Worm (Caenorhabditis elegans) whole organism, L4/young adult: ENCODE results near the gene usp-46.

Experiments
- W03F9.2 ChIP-seq: fragments of 150-350 bp; optimal IDR thresholded peaks from 2 replicates; lab custom pipeline; 2014; ENCODE audit warnings: missing biosample characterization, missing genetic modification characterization
- dao-5 ChIP-seq: sonication (generic microtip); optimal IDR thresholded peaks from 2 replicates; lab custom pipeline; 2016; ENCODE audit warnings: missing genotype, missing genetic modification characterization, moderate library complexity, missing compliant biosample characterization
- him-1 ChIP-seq: sonication (generic microtip); optimal IDR thresholded peaks from 2 replicates; lab custom pipeline; 2016; ENCODE audit warnings: missing genotype, missing genetic modification reagents, missing genetic modification characterization, missing compliant biosample characterization

Gene usp-46

DNA sequence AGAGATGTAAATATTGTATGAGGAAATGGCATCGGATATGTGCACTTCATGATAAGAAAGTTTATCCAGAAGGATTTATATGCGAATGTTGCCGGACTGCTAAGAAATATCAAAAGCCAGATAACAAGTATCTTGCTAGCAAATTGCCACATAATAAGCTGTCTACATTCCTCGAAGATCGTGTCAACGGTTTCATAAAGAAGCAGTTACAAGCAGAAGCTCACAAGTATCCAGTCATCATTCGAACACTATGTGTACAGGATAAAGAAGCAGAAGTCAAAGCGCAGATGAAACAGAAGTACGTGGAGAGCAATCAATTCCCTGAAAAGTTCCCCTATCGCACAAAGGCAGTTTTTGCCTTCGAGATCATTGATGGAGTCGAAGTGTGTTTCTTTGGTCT is 5.8 kb upstream of the usp-46 start:
- TF ChIP-seq W03F9.2 (tag; lab: Kevin White, UChicago) (no peak), dao-5 (tag; lab: Kevin White, UChicago) (no peak), him-1 (tag; lab: Kevin White, UChicago) (no peak)

DNA sequence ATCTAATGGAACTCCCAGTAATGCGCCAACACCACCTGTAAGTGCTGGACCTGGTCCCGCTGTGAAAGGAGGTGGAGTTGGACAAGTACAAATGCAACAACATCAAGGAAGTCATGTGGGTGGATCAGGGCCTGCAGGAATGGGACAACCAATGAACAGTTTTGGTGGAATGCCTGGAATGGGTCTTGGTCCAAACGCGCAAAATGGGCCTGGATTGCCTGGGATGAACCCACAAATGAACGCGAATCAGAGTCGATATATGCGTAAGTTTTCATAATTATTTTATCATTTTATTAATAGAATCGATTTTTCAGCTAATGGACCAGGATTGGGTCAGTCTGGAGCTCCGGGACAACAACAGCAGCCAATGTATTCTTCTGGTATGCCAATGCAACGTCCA is 4.0 kb upstream of the usp-46 start:
- no peak for TF ChIP-seq dao-5 (tag; lab: Kevin White, UChicago)
- no peak for TF ChIP-seq him-1 (tag; lab: Kevin White, UChicago)
- no peak for TF ChIP-seq W03F9.2 (tag; lab: Kevin White, UChicago)

DNA sequence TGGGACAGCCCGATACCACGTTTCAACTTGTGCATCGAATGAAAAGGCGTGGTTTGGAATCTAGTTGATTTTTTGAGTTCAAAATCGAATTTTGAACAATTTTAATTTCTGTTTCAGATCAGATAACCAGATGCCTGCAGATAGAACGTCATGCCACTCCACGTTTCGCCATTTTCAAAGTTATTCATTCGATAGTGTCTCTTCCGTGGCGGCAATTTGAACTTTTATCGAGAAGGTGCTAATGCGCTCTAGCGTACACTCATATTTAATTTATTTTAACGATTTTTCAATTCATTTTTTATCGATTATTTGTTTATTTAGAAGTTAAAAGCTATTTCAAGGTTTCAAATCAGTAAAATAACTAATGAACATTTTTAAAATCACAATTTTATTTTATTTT is 507 bp upstream of the usp-46 start:
- TF ChIP-seq dao-5 (tag; lab: Kevin White, UChicago), result no peak
- TF ChIP-seq him-1 (tag; lab: Kevin White, UChicago), result no peak
- TF ChIP-seq W03F9.2 (tag; lab: Kevin White, UChicago), result no peak

DNA sequence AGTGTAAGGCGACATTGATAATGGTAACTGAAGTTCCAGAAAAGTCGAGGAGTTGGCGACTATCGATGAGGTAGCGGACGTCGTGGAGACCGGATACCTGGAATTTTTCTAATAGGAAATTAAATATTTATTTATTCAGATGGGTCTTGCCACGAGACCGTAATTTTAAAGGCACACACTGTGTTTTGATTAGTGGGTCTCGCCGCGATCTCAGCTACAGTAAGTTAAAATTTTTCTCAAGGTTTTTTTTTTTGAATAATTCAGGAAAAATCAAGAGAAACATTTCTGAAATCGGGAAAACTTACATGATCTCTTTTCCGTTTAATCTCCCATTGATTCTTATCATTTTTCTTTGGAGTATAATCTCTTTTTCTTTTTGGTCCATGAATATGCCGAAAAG is 2.7 kb downstream of the usp-46 start:
- TF ChIP-seq dao-5 (tag; lab: Kevin White, UChicago), result no peak
- no peak for TF ChIP-seq W03F9.2 (tag; lab: Kevin White, UChicago)
- TF ChIP-seq him-1 (tag; lab: Kevin White, UChicago), result no peak

DNA sequence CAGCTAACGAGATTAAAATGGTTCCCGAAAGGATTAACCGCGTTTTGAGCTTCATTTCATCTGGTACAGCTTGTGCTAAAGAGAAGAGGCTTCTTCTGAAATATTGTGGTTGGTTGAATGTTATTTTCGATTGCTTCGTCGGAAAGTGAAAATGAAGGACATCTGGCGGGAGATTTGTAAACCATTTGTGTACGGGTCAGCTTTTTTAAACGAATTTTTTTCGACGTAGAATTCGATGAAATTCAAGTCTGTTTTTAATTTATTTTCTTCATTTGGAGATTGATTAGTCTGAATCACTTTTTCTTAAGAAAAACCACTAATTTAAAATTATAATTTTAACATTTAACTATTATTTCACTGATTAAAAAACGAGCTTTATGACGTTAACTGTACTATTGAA is 3.8 kb downstream of the usp-46 start, which contains the start of gene sqv-3:
Gene sqv-3 (minus strand): TSS at position 101 of the 400 bp plus-strand sequence.
- TF ChIP-seq dao-5 (tag; lab: Kevin White, UChicago), result no peak
- TF ChIP-seq him-1 (tag; lab: Kevin White, UChicago), result no peak

DNA sequence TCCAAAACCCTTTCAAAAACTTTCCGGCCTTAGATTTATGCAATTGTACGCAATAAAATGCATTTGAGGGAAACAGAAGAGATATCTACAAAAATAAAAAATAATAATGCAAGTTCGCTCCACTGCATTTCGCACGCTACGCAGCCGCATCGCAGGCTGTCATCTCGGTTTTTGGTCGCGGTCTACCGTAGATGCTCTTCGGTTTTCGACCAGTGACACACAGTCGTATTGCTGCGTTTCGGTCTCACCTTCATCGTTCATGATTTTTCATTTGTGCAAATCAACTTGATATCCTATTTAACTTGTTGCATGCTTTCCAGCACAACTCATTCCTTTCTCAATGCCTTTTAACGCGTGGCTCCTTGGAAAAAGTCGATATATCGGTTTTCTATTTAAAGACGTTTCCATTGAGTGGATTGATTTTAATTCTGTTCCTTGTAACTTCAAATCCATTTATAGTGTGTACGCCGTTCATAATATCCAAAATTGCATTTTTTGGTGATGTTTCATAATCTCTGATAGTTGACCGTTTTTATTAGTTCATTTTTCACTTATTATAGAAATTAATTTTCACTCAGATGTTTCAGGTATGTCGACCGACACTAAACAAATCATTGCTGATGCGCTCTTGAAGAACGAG is 4.4 kb downstream of the usp-46 start, which contains the start of gene vha-1:
Gene vha-1 (plus strand): TSS at position 590 of the 640 bp plus-strand sequence.
- TF ChIP-seq him-1 (tag; lab: Kevin White, UChicago) (peak; percentile 63), dao-5 (tag; lab: Kevin White, UChicago) (no peak), W03F9.2 (tag; lab: Kevin White, UChicago) (peak; percentile 87)

DNA sequence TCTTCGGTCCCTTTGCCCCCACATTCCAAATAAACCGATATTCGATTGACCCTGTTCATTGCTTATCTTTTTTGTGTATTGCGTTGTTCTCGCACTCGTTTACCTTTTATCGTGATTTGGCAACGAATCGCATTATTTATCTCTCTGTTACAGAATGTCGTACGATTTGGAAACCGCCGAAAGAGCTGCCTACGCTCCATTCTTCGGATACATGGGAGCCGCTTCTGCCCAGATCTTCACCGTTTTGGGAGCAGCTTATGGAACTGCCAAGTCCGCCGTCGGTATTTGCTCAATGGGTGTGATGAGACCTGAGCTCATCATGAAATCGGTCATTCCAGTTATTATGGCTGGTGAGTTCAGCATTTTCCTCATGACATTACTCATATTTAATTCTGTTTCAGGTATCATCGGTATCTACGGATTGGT is 5.6 kb downstream of the usp-46 start, which contains the start of gene vha-2:
Gene vha-2 (plus strand): TSS at position 154 of the 426 bp plus-strand sequence.
- no peak for TF ChIP-seq him-1 (tag; lab: Kevin White, UChicago)
- TF ChIP-seq W03F9.2 (tag; lab: Kevin White, UChicago), result no peak
- TF ChIP-seq dao-5 (tag; lab: Kevin White, UChicago), result no peak

DNA sequence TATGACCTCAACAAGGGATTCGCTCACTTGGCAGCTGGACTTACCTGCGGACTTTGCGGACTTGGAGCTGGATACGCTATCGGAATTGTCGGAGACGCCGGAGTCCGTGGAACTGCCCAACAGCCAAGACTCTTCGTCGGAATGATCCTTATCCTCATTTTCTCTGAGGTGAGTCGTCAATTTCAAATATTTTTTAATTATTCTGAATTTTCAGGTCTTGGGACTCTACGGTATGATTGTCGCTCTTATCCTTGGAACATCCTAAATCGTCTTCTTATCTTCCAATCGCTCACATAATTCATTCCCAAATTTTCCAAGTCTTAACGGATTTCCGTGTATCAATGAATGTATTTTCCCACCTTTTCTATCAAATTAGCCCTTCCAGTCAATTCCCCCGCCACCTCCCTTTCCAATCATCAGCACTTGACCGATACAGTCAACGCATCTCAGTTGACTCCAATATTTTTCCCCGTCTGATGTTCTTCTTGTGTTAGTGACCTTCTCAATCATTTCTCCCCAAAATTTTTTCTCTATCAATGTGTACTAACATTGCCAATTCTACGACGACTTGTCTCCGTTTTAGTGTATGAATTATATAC is 6.2 kb downstream of the usp-46 start, which contains the start of gene R10E11.6:
Gene R10E11.6 (plus strand): TSS at position 524 of the 599 bp plus-strand sequence.
- no peak for TF ChIP-seq dao-5 (tag; lab: Kevin White, UChicago)
- TF ChIP-seq W03F9.2 (tag; lab: Kevin White, UChicago), result no peak
- no peak for TF ChIP-seq him-1 (tag; lab: Kevin White, UChicago)

DNA sequence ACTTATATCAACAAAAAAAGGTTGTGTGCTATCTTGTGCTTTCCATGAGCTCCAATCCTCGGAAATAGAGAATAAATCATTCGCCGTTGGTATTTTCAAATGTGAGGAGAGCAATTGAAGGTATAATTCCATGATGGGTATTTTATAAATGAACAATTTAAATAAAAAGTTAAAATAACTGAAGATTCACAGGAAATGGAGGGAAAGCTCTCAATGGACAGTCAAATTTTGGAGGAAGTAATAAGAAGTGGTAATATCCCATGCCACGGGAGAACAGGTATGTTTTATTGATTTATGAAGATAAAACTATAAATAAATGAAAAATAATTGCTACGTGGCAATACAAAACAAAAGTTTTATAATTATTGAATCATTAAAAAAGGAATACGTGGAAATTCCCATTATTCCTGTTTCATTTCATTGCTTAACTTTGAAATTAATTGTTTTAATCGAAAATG is 6.7 kb downstream of the usp-46 start:
- TF ChIP-seq him-1 (tag; lab: Kevin White, UChicago) (no peak), W03F9.2 (tag; lab: Kevin White, UChicago) (no peak), dao-5 (tag; lab: Kevin White, UChicago) (no peak)

DNA sequence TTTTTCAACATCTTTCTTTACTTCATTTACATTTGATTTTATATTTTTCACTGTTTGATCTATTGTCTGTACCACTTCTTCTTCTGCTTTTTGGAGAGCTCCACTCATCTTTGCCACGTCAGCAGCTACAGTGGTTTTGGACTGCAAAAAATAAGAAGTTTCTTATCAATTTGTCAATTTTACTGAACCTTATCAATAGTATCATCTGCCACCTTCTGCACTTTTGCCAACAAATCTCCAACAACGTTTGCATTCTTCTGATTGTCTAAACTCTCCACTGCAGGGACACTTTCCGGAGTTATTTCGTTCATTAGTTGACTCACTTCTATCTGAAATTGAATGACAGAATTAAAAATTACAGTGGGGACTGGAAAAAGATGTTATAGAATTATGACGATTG is 10.4 kb downstream of the usp-46 start:
- TF ChIP-seq him-1 (tag; lab: Kevin White, UChicago), result no peak
- TF ChIP-seq dao-5 (tag; lab: Kevin White, UChicago), result no peak
- no peak for TF ChIP-seq W03F9.2 (tag; lab: Kevin White, UChicago)

DNA sequence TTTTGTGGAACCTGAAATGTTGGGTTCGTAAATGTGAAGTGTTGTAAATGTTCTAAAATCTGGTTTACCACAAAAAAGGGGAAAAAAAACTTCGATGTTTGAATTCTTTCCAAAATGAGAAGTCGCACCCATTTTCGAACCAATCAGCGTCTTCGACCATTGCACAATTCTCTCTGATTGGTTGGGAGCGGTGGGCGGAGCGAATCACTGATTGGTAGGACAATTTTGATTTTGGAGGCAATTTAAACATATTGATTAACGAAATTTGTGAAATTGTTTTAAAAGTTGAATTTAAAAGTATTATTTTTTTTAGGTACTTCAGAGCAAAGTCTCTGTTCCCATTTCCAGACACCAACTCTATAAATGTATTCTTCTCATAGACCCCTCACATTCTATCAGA is 12.7 kb downstream of the usp-46 start:
- TF ChIP-seq dao-5 (tag; lab: Kevin White, UChicago) (no peak), him-1 (tag; lab: Kevin White, UChicago) (no peak), W03F9.2 (tag; lab: Kevin White, UChicago) (no peak)

DNA sequence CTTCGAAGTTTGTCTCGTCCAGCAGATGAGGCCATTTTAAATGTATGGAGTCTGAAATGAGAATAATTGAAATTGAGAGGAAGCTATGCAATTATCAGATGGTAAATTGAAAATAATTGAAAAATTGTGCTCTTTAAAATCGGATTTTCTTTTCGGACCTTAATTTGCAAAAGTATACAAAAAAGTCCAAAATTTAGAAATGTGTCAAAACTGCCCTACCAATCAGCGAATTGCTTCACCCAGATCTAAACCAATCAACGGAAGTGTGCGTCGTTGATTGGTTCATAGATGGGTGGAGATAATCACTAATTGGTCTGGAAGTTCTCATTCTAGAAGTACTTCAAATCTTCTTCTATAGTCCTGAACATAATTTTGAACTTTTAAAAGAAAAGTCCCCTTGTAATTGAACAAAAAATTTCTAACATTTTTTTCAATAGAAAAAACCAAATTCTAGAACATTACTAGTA is 13.2 kb downstream of the usp-46 start, which contains the start of gene R10E11.5:
Gene R10E11.5 (minus strand): TSS at position 51 of the 467 bp plus-strand sequence.
- TF ChIP-seq him-1 (tag; lab: Kevin White, UChicago) (no peak), W03F9.2 (tag; lab: Kevin White, UChicago) (no peak), dao-5 (tag; lab: Kevin White, UChicago) (no peak)
